Fruit fly (Drosophila melanogaster) whole organism: ENCODE data around the gene Ccp84Ag.
A peak's percentile ranks its signal among the peaks of the same experiment; 100 is the strongest.

Experiments
- CG8478 ChIP-seq: fragments of >200 bp; optimal IDR thresholded peaks from 2 replicates; lab custom pipeline; 2018; ENCODE audit warnings: inconsistent platforms
- Dll ChIP-seq: fragments of >200 bp; optimal IDR thresholded peaks from 2 replicates; lab custom pipeline; 2017
- EcR ChIP-seq, 2 experiments: fragments of >200 bp; optimal IDR thresholded peaks; 2 replicates each; lab custom pipeline; 2017; ENCODE audit warnings: missing biosample characterization in 2 of 2, missing genetic modification characterization in 2 of 2, missing genetic modification reagents in 2 of 2
- pan ChIP-seq: fragments of >200 bp; optimal IDR thresholded peaks from 2 replicates; lab custom pipeline; 2017
- psq ChIP-seq: fragments of >200 bp; optimal IDR thresholded peaks from 2 replicates; lab custom pipeline; 2017
- usp ChIP-seq: fragments of >200 bp; optimal IDR thresholded peaks from 2 replicates; lab custom pipeline; 2017; ENCODE audit warnings: missing biosample characterization, missing genetic modification characterization, mixed read lengths

The Ccp84Ag gene

DNA sequence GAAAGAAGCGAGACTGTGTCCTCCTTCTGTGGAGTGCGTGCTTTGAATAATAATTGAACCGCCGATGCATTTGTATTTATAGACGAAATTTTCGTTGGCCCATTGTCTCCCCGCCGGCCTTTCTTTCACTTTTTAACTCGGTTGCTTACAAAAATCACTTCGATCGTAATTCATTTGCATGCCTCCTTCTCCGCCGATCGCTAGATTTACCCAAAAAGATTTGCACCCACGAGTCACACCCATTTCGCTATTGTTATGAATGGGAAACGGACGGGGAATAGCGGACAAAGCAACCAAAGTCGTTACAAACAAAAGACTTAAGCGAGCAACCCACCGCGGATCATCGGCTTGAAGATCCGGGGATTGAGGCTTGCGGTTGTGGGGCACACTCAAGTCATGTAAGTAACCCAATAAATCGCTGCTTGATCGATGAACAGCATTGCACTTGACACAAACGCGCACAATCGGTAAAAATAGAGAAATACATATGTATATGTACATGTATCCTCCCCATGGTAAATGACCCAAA lies 9.8 kb downstream of the Ccp84Ag start, which contains the start of gene Ccp84Ac:
Gene Ccp84Ac, minus strand, starts transcription at position 51 of the 529 bp plus-strand sequence.
- TF ChIP-seq usp (GFP tag; lab: Kevin White, UChicago): no peak
- no peak for TF ChIP-seq Dll
- TF ChIP-seq CG8478: no peak
- TF ChIP-seq pan (lab: Kevin White, UChicago): no peak
- no peak for TF ChIP-seq EcR (GFP tag; optimal IDR thresholded peaks at IDR 0.05; lab: Kevin White, UChicago)
- TF ChIP-seq psq: no peak

DNA sequence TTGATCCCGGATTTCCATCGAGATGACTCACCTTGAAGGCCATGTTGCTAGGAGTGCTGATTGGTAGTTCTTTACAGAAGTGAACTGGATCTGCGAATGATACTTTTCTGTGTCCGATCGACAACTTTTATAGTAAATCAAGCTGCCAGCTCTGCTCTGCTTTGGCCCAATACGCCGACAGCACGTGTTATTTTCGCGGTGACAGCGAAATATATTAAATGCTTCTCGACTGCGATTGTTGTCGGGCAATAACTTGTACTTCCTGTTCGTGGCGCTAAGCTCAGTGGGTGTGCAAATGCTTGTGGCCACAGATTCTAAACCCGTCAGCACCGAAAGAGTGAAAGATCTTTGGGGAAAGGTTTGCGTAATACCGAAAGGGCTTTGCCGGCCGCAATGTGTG lies 16.2 kb downstream of the Ccp84Ag start, which contains the start of gene Ccp84Ab:
Gene Ccp84Ab, minus strand, starts transcription at position 101 of the 400 bp plus-strand sequence.
- TF ChIP-seq CG8478 (no peak), psq (no peak), pan (lab: Kevin White, UChicago) (no peak), Dll (no peak), usp (GFP tag; lab: Kevin White, UChicago) (no peak), EcR (GFP tag; optimal IDR thresholded peaks at IDR 0.05; lab: Kevin White, UChicago) (no peak)

DNA sequence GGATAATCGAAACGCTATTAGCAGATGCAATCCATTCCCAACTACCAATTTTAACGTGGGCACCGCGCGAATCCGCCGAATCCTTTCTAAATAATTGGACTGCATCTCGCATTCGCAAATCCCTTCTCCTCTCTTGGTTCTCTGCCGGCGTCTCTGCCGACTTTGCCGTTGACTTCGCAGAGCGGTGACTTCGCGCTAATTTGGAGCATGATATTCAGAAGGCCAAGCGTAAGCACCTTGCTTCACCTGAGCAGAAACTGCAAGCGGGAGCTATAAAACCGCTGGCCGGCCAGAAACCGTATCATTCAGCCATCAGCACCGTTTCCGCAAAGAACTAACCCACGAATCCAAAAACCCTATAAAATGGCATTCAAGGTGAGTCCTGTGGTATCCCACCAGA lies 17.3 kb downstream of the Ccp84Ag start, which contains the start of gene Ccp84Aa:
Gene Ccp84Aa, plus strand, starts transcription at position 301 of the 400 bp plus-strand sequence.
- TF ChIP-seq CG8478: no peak
- no peak for TF ChIP-seq psq
- TF ChIP-seq usp (GFP tag; lab: Kevin White, UChicago): no peak
- TF ChIP-seq pan (lab: Kevin White, UChicago): no peak
- TF ChIP-seq Dll: no peak
- no peak for TF ChIP-seq EcR (GFP tag; optimal IDR thresholded peaks at IDR 0.05; lab: Kevin White, UChicago)

DNA sequence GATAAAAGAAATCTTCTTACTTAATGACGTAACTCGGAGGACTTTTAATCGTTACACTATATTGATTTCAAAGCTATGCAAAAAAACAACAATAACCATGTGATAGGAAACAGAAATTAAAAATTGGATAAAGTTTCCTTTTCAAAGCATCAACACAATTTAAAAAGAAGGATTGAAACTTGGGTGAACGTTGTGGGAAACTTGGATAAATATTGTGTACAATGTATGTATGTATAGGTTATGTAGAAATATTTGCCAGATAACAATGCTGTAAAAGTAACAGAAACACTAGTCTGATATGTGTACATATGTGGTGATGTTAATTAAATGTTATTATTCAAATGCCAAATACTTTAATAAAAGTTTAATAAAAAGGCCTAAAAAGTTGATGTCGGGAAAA lies 19.8 kb downstream of the Ccp84Ag start:
- TF ChIP-seq pan (lab: Kevin White, UChicago) (no peak), psq (no peak), Dll (no peak), usp (GFP tag; lab: Kevin White, UChicago) (no peak), EcR (GFP tag; optimal IDR thresholded peaks at IDR 0.05; lab: Kevin White, UChicago) (no peak), CG8478 (no peak)

DNA sequence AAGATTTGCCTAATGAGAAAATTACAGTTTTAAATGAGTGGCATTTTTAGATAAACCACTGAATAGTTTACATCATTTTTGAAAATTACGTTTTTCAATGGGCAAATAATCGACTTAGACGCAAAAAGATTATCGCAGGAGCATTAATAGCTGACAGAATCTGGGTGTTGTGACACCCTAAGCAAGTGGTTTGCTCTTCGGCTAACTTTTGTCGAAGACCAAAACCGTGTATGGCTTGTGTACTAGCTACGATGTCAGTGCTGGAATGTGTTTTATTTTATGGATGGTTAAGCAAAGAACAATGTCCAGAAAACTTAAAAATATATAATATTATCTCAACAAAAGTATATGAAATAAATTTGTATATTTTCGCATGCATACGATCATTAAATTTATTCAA lies 22.3 kb downstream of the Ccp84Ag start:
- TF ChIP-seq usp (GFP tag; lab: Kevin White, UChicago): no peak
- no peak for TF ChIP-seq pan (lab: Kevin White, UChicago)
- TF ChIP-seq psq: no peak
- no peak for TF ChIP-seq CG8478
- no peak for TF ChIP-seq EcR (GFP tag; optimal IDR thresholded peaks at IDR 0.05; lab: Kevin White, UChicago)
- no peak for TF ChIP-seq Dll

DNA sequence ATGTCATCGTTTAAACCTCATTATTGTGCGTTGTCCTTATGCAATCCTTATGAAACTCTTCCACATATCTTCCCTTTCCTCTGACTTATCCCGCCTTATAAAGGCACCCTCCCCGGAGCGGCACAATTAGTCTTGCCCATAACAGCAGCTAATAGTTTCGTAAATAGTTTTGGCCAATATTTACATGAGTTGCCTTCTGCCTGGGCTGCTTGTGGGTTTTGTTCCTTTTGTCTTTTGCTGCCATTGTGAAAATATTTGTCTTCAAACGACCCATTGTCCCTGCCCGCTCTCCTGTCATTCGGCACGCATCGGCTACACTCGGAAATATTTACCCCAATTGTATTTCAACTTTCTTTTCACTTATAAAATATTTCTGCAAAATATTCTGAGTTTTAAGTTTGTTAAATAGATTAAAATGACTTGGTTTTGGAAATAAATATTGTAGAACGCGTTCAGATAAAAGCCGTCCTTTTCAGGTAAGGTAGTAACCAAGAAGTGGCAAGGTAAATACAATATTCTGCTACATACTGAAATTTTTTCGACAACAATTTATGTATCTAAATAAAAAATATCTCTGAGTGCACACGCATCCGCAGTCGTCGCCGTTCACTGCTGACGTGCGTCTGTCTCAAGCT lies 37.1 kb downstream of the Ccp84Ag start:
- no peak for TF ChIP-seq CG8478
- no peak for TF ChIP-seq pan (lab: Kevin White, UChicago)
- TF ChIP-seq EcR (GFP tag; optimal IDR thresholded peaks at IDR 0.05; lab: Kevin White, UChicago): no peak
- no peak for TF ChIP-seq Dll
- no peak for TF ChIP-seq psq
- no peak for TF ChIP-seq usp (GFP tag; lab: Kevin White, UChicago)

DNA sequence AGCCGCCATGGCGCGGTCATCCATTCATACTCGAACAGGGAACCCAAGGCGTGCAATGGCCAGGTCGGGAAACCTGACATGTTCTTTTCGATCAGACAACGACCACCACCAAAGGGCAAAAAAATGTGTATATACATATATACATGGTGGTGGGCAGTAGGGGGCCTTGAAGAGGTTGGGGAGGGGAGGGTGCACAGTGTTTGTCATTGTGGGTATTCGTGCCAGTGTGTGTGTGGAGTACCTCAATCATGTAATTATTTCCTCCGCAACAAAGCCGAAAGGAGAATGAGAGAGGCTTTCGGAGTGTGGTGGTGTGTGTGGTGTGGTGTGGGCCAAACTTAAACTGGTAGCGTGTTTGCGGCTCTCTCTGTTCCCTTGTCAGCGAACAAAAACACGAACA lies 39.6 kb downstream of the Ccp84Ag start:
- TF ChIP-seq Dll (peak; percentile 56), CG8478 (no peak)

DNA sequence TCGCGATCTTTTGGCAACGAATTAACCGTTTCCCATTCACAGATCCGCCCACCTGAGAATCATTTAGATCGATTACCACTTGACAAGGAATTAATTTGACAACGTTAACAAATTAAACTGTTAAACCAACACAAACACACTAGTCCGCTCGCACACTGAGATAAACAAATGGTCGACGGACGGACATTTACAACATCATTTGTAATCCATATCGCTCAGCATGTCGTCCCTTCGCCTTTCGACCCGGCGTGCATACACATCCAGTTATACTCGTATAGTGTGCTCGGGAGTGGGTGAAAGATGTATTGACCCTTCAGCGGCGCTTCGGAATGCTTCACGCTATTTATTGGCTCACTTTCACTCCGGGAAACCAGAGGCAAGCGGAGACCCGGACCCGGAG lies 49.2 kb downstream of the Ccp84Ag start:
- TF ChIP-seq EcR (GFP tag; optimal IDR thresholded peaks at IDR 0.05; lab: Kevin White, UChicago) (no peak), Dll (no peak), CG8478 (no peak)
